Fruit fly (Drosophila melanogaster): ENCODE results near the gene Lam.

Gene Lam

DNA sequence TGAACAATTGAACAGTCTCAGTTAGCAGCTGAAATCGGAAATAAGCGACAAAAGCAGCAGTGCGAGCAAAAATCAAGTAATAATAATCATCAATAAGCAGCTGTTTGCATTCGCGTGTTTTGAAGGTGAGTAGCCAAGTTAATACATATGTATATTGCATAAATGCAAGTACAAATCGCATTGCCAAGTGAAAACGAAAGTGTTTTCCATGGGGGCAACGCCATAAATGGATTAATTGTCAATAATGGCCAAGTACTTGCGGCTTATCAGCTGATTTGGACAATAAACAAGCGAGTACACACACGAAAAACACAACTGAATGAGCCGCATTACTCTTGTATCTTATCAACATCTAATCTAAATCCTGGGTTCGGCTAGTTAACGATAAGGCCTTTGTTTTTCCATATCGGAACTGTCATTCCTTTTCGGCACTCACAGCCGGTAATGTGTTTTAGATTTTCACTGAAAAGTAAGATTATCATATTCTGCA is 5.1 kb downstream of the Lam start:
- TF ChIP-seq pfk (GFP tag; optimal IDR thresholded peaks at IDR 0.05) (no peak), CG43689 (GFP tag; IDR thresholded peaks at IDR 0.05) (no peak), CG2120 (GFP tag; optimal IDR thresholded peaks at IDR 0.05) (no peak), Vsx1 (GFP tag; optimal IDR thresholded peaks at IDR 0.05) (peak; percentile 77), CG12071 (GFP tag; optimal IDR thresholded peaks at IDR 0.05) (peak; percentile 16), CG11560 (tag; IDR thresholded peaks at IDR 0.05) (no peak), CG10565 (GFP tag; optimal IDR thresholded peaks at IDR 0.05) (no peak), pb (GFP tag; optimal IDR thresholded peaks at IDR 0.05) (no peak), CG32772 (GFP tag; IDR thresholded peaks at IDR 0.05) (no peak), CG10366 (GFP tag; IDR thresholded peaks at IDR 0.05) (no peak), CG4424 (GFP tag; optimal IDR thresholded peaks at IDR 0.05) (no peak), Optix (GFP tag; IDR thresholded peaks at IDR 0.05) (no peak), CG7963 (GFP tag; IDR thresholded peaks at IDR 0.05; ENCODE audit: partially characterized antibody) (no peak), lov (optimal IDR thresholded peaks at IDR 0.05) (no peak), lov (GFP tag; IDR thresholded peaks at IDR 0.05) (peak; percentile 23; the same call in 1 of the 3 replicates), Asciz (GFP tag; optimal IDR thresholded peaks at IDR 0.05) (peak; percentile 61), yki (optimal IDR thresholded peaks at IDR 0.05) (no peak), Hmx (GFP tag; optimal IDR thresholded peaks at IDR 0.05) (no peak), Xbp1 (GFP tag; optimal IDR thresholded peaks at IDR 0.05) (no peak), CG3281 (GFP tag; optimal IDR thresholded peaks at IDR 0.05) (peak; percentile 13), CG3847 (GFP tag; IDR thresholded peaks at IDR 0.05) (no peak), Hr78 (GFP tag; optimal IDR thresholded peaks at IDR 0.05) (peak in 1 of 2 experiments; percentile 22), gt (GFP tag; IDR thresholded peaks at IDR 0.05) (no peak), Spps (tag; optimal IDR thresholded peaks at IDR 0.05) (no peak), Fer1 (GFP tag; optimal IDR thresholded peaks at IDR 0.05) (no peak), HLH54F (GFP tag; optimal IDR thresholded peaks at IDR 0.05) (no peak), pita (GFP tag; optimal IDR thresholded peaks at IDR 0.05) (no peak), ATbp (GFP tag; optimal IDR thresholded peaks at IDR 0.05) (peak; percentile 30), HmgD (GFP tag; optimal IDR thresholded peaks at IDR 0.05) (no peak), nerfin-1 (tag; optimal IDR thresholded peaks at IDR 0.05) (peak; percentile 33), CG15011 (GFP tag; optimal IDR thresholded peaks at IDR 0.05) (no peak), gce (GFP tag; IDR thresholded peaks at IDR 0.05) (no peak), Fer3 (tag; optimal IDR thresholded peaks at IDR 0.05) (peak; percentile 3), mld (GFP tag; IDR thresholded peaks at IDR 0.05; ENCODE audit: partially characterized antibody) (0 out of 3 replicates have a peak, but pooled peaks have one; percentile 2), esg (GFP tag; conservative IDR thresholded peaks at IDR 0.05) (no peak), CG17359 (tag; optimal IDR thresholded peaks at IDR 0.05) (peak; percentile 29), lab (GFP tag; optimal IDR thresholded peaks at IDR 0.05) (peak; percentile 47), CG34376 (GFP tag; optimal IDR thresholded peaks at IDR 0.05) (peak; percentile 75), CG10543 (GFP tag; optimal IDR thresholded peaks at IDR 0.05) (peak; percentile 51), CG5245 (GFP tag; optimal IDR thresholded peaks at IDR 0.05) (no peak), CG8281 (tag; optimal IDR thresholded peaks at IDR 0.05) (peak; percentile 92), CG7745 (tag; optimal IDR thresholded peaks at IDR 0.05) (no peak), hkb (optimal IDR thresholded peaks at IDR 0.05) (no peak), hkb (GFP tag; IDR thresholded peaks at IDR 0.05) (0 out of 2 replicates have a peak, but pooled peaks have one; percentile 30), ci (GFP tag; IDR thresholded peaks at IDR 0.05) (peak; percentile 43; the same call in 1 of the 3 replicates), CG31441 (GFP tag; IDR thresholded peaks at IDR 0.05) (no peak), mirr (GFP tag; optimal IDR thresholded peaks at IDR 0.05) (peak; percentile 65), vnd (GFP tag; IDR thresholded peaks at IDR 0.05; ENCODE audit: partially characterized antibody) (no peak), gfzf (GFP tag; optimal IDR thresholded peaks at IDR 0.05) (no peak), Mrtf (GFP tag; IDR thresholded peaks at IDR 0.05) (no peak), GATAe (GFP tag; conservative IDR thresholded peaks at IDR 0.05) (peak; percentile 46; the same call in 1 of the 2 replicates)

All from whole organism, embryonic.